Worm (Caenorhabditis elegans) whole organism, early embryonic: ENCODE results near the gene fip-5.

Experiments used
- ama-1 ChIP-seq: fragments of 150-350 bp; optimal IDR thresholded peaks from 2 replicates; lab custom pipeline; 2014
- ceh-13 ChIP-seq: fragments of 200-800 bp; sonication (Bioruptor generic); optimal IDR thresholded peaks from 2 replicates; lab custom pipeline; 2018; ENCODE audit warnings: mild to moderate bottlenecking, missing genetic modification characterization, missing compliant biosample characterization
- ceh-36 ChIP-seq: sonication (generic microtip); optimal IDR thresholded peaks from 2 replicates; lab custom pipeline; 2016; ENCODE audit warnings: missing genetic modification characterization, inconsistent platforms, missing compliant biosample characterization
- hnd-1 ChIP-seq: sonication (generic microtip); optimal IDR thresholded peaks from 2 replicates; lab custom pipeline; 2016; ENCODE audit warnings: missing genetic modification characterization, missing compliant biosample characterization
- scrt-1 ChIP-seq: fragments of 200-800 bp; sonication (Bioruptor generic); IDR thresholded peaks from 2 replicates; pipeline ENCODE4 v1.3.6; 2022; ENCODE audit warnings: missing genetic modification characterization, missing compliant biosample characterization
- tbx-11 ChIP-seq: fragments of 200-800 bp; sonication (Bioruptor generic); IDR thresholded peaks from 2 replicates; pipeline ENCODE4 v1.3.6; 2022; ENCODE audit warnings: missing genetic modification characterization, missing compliant biosample characterization
- tbx-37 ChIP-seq: fragments of 200-800 bp; sonication (Bioruptor generic); conservative IDR thresholded peaks from 2 replicates; pipeline ENCODE4 v1.3.6; 2022; ENCODE audit warnings: missing genetic modification reagents, missing genetic modification characterization, missing compliant biosample characterization

DNA sequence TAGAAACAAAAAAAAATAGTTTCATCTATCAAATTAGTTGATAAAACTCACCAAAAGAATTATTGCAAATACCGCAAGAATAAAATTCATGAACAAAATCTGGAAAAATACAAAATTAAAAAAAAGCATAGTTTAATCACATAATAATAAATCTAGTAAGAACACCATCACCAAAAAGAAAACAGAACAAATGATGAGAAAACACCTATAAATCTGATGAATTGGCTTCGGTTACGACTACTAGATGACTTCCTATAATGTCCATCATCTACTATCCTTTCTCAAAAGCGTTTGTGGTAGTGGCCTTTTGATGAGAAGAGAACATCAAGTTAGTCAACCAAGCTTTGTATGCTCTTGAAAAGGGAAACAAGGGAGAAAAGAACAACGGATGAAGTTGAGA is 35.6 kb downstream of the fip-5 start, which contains the start of gene cut-5:
- TF ChIP-seq ceh-13 (GFP tag; lab: Kevin White, UChicago) (no peak), tbx-11 (GFP tag; lab: Robert Waterston, UW) (no peak), scrt-1 (GFP tag; lab: Robert Waterston, UW) (no peak), ama-1 (lab: Kevin White, UChicago) (no peak), tbx-37 (GFP tag; lab: Robert Waterston, UW) (no peak), ceh-36 (no peak), hnd-1 (tag; lab: Kevin White, UChicago) (no peak)
